Fruit fly (Drosophila melanogaster): ENCODE measurements around the gene CG5112.
A peak's percentile ranks its signal among the peaks of the same experiment; 100 is the strongest.

Gene CG5112

DNA sequence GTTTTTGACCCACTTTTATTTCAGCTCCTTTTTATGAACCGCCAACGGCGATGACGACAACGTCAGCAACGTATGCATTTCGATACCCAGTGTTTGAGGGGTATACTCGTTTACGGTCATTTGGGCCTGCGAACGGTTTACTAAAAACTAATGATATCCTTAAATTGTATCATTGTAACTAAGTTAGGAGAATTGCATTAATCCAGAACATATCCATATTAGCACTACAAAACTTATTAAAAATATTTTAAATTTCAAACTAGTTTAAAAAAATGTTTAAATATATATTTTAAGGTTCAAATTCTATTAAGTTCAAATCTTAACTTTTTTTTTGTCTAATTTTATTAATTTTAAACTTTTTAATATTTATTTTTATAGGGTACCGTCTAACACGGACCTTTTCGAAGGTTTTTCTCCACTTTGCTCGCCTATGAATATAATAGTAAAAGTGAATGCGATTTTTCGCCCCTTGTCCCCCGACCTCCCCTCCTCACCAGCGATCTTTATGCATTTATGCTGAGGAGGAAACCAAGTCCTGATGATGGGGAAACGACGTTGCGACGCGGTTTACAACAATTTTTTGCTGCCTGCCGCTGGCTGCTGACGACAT, 32.0 kb upstream of the CG5112 start:
- peak; percentile 53 for TF ChIP-seq OdsH (GFP tag; optimal IDR thresholded peaks at IDR 0.05)
- TF ChIP-seq topi (GFP tag; optimal IDR thresholded peaks at IDR 0.05) = peak; percentile 53
- peak; percentile 37 for TF ChIP-seq pdm3 (GFP tag; optimal IDR thresholded peaks at IDR 0.05)
- TF ChIP-seq CG6163 (GFP tag; IDR thresholded peaks at IDR 0.05) = 0 out of 3 replicates have a peak, but pooled peaks have one; percentile 27
- peak; percentile 53 for TF ChIP-seq acj6 (GFP tag; optimal IDR thresholded peaks at IDR 0.05)
- TF ChIP-seq CG6792 (GFP tag; optimal IDR thresholded peaks at IDR 0.05) = peak; percentile 15
- peak; percentile 74 for TF ChIP-seq CG8119 (GFP tag; IDR thresholded peaks at IDR 0.05)
- TF ChIP-seq Sox14 (GFP tag; optimal IDR thresholded peaks at IDR 0.05) = peak; percentile 5
- no peak for TF ChIP-seq CG6808 (GFP tag; optimal IDR thresholded peaks at IDR 0.05)
- TF ChIP-seq CG3919 (GFP tag; optimal IDR thresholded peaks at IDR 0.05) = peak; percentile 29
- TF ChIP-seq salr (GFP tag; optimal IDR thresholded peaks at IDR 0.05) = peak in 1 of 2 experiments; percentile 60
- TF ChIP-seq esn (GFP tag; optimal IDR thresholded peaks at IDR 0.05) = peak; percentile 23
- peak; percentile 33 for TF ChIP-seq Smox (GFP tag; optimal IDR thresholded peaks at IDR 0.05)
- peak in 1 of 2 experiments; percentile 69 for TF ChIP-seq ss (GFP tag; optimal IDR thresholded peaks at IDR 0.05)
- TF ChIP-seq CG4318 (GFP tag; optimal IDR thresholded peaks at IDR 0.05) = peak; percentile 39
- peak; percentile 11 for TF ChIP-seq Lpt (GFP tag; optimal IDR thresholded peaks at IDR 0.05)
- peak; percentile 51 for TF ChIP-seq CG34406 (GFP tag; optimal IDR thresholded peaks at IDR 0.05)
- TF ChIP-seq Sox15 (GFP tag; optimal IDR thresholded peaks at IDR 0.05) = peak; percentile 27
- TF ChIP-seq fd59A (GFP tag; optimal IDR thresholded peaks at IDR 0.05) = no peak
- TF ChIP-seq CG15336 (GFP tag; IDR thresholded peaks at IDR 0.05) = peak; percentile 50; the same call in 1 of the 2 replicates
- TF ChIP-seq spab (GFP tag; optimal IDR thresholded peaks at IDR 0.05) = peak; percentile 13
- TF ChIP-seq Sox102F (GFP tag; optimal IDR thresholded peaks at IDR 0.05) = peak; percentile 12
- peak; percentile 44 for TF ChIP-seq Hr39 (GFP tag; optimal IDR thresholded peaks at IDR 0.05)
- no peak for TF ChIP-seq Eip75B (GFP tag; optimal IDR thresholded peaks at IDR 0.05)
- TF ChIP-seq CG7368 (GFP tag; optimal IDR thresholded peaks at IDR 0.05) = no peak
- TF ChIP-seq CG3032 (tag; optimal IDR thresholded peaks at IDR 0.05) = peak; percentile 42
- no peak for TF ChIP-seq eg (GFP tag; IDR thresholded peaks at IDR 0.05)
- no peak for TF ChIP-seq svp (GFP tag)
- no peak for TF ChIP-seq Eip93F (GFP tag; optimal IDR thresholded peaks at IDR 0.05)
- no peak for TF ChIP-seq CG9139 (GFP tag; optimal IDR thresholded peaks at IDR 0.05)
- peak; percentile 53 for TF ChIP-seq CG10631 (GFP tag; optimal IDR thresholded peaks at IDR 0.05)
- TF ChIP-seq fd85E (GFP tag; optimal IDR thresholded peaks at IDR 0.05) = no peak
- TF ChIP-seq CG8319 (GFP tag; optimal IDR thresholded peaks at IDR 0.05) = peak; percentile 5
- peak; percentile 19 for TF ChIP-seq net (GFP tag; optimal IDR thresholded peaks at IDR 0.05)
- TF ChIP-seq CG6276 (GFP tag; optimal IDR thresholded peaks at IDR 0.05) = peak; percentile 69
- no peak for TF ChIP-seq Gug (GFP tag; IDR thresholded peaks at IDR 0.05)
- peak; percentile 48 for TF ChIP-seq achi (GFP tag; optimal IDR thresholded peaks at IDR 0.05)
- peak; percentile 46 for TF ChIP-seq Hr4 (GFP tag; optimal IDR thresholded peaks at IDR 0.05)
- peak; percentile 0 for TF ChIP-seq Met (GFP tag; optimal IDR thresholded peaks at IDR 0.05)
- TF ChIP-seq CG8632 (GFP tag; optimal IDR thresholded peaks at IDR 0.05) = peak; percentile 45
- peak; percentile 75 for TF ChIP-seq CG32006 (GFP tag; optimal IDR thresholded peaks at IDR 0.05)
- TF ChIP-seq Eip78C (GFP tag) = peak; percentile 88
- no peak for TF ChIP-seq CG16779 (tag; optimal IDR thresholded peaks at IDR 0.05)
- no peak for TF ChIP-seq fkh (GFP tag; optimal IDR thresholded peaks at IDR 0.05)
- TF ChIP-seq Ets96B (tag; optimal IDR thresholded peaks at IDR 0.05) = peak; percentile 18

Measured in whole organism, prepupa.